Worm (Caenorhabditis elegans) whole organism, L4 larva: ENCODE measurements around the gene F42F12.4.

Source experiments
- F49E8.2 ChIP-seq: sonication (generic microtip); optimal IDR thresholded peaks from 2 replicates; lab custom pipeline; 2016; ENCODE audit warnings: missing compliant biosample characterization, mild to moderate bottlenecking, missing genetic modification characterization, borderline replicate concordance
- T26A8.4 ChIP-seq: fragments of 200-800 bp; sonication (Bioruptor generic); IDR thresholded peaks from 2 replicates; pipeline ENCODE4 v1.3.6; 2022; ENCODE audit warnings: missing genetic modification characterization, missing compliant biosample characterization
- ces-1 ChIP-seq: fragments of 150-350 bp; sonication (generic microtip); optimal IDR thresholded peaks from 4 replicates; lab custom pipeline; 2014; ENCODE audit warnings: missing biosample characterization, missing genetic modification reagents, missing genetic modification characterization
- dmd-6 ChIP-seq: fragments of 200-800 bp; sonication (Bioruptor generic); IDR thresholded peaks from 2 replicates; pipeline ENCODE4 v1.3.6; 2022; ENCODE audit warnings: missing genetic modification reagents, missing genetic modification characterization, missing compliant biosample characterization
- dpl-1 ChIP-seq: fragments of 150-350 bp; optimal IDR thresholded peaks from 2 replicates; lab custom pipeline; 2014; ENCODE audit warnings: missing biosample characterization, missing genetic modification reagents, missing genetic modification characterization
- lin-39 ChIP-seq: fragments of 150-350 bp; optimal IDR thresholded peaks from 2 replicates; lab custom pipeline; 2014; ENCODE audit warnings: missing biosample characterization, missing genetic modification reagents, missing genetic modification characterization
- mxl-3 ChIP-seq: fragments of 200-800 bp; sonication (Bioruptor generic); optimal IDR thresholded peaks from 2 replicates; lab custom pipeline; 2018; ENCODE audit warnings: mild to moderate bottlenecking, missing genetic modification characterization, missing compliant biosample characterization
- nhr-11 ChIP-seq: fragments of 150-350 bp; optimal IDR thresholded peaks from 2 replicates; lab custom pipeline; 2014; ENCODE audit warnings: missing biosample characterization, missing genetic modification characterization
- nhr-28 ChIP-seq: fragments of 150-350 bp; optimal IDR thresholded peaks from 2 replicates; lab custom pipeline; 2014; ENCODE audit warnings: missing biosample characterization, missing genetic modification characterization
- nhr-77 ChIP-seq: fragments of 150-350 bp; optimal IDR thresholded peaks from 2 replicates; lab custom pipeline; 2014; ENCODE audit warnings: missing biosample characterization, missing genetic modification characterization
- rbr-2 ChIP-seq: sonication (generic microtip); optimal IDR thresholded peaks from 2 replicates; lab custom pipeline; 2016; ENCODE audit warnings: missing genotype, missing genetic modification characterization, missing compliant biosample characterization
- skn-1 ChIP-seq: fragments of 150-350 bp; optimal IDR thresholded peaks from 2 replicates; lab custom pipeline; 2014; ENCODE audit warnings: missing biosample characterization, missing genetic modification characterization
- snpc-4 ChIP-seq: fragments of 150-350 bp; optimal IDR thresholded peaks from 2 replicates; lab custom pipeline; 2014; ENCODE audit warnings: missing biosample characterization, missing genetic modification characterization
- tra-1 ChIP-seq: fragments of 200-800 bp; sonication (Bioruptor generic); IDR thresholded peaks from 2 replicates; pipeline ENCODE4 v1.3.6; 2022; ENCODE audit warnings: missing genetic modification reagents, missing genetic modification characterization, missing compliant biosample characterization

DNA sequence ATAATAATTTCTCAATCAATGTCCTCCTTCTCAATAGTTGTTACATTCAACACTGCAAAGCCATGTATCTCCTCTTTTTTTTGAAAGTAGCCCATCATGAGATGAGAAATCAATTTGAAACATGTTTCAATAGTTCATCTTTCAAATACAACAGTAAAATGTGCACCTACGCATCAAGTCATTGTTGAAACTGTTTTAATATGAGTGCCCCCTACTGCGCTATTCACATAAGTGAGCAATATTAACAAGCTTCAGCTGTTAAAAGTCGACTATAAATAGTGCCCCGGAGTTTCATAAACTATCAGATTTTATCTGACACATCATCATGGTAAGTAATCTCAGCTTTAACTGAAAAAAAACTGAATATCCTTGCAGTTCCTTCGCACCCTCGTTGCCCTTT is 7.7 kb upstream of the F42F12.4 start, which contains the start of the genes nspc-15 and F19H6.6:
- TF ChIP-seq skn-1 (tag; lab: Kevin White, UChicago) (no peak), nhr-28 (no peak), rbr-2 (no peak), dpl-1 (no peak), ces-1 (GFP tag; lab: Kevin White, UChicago) (no peak), F49E8.2 (tag; lab: Kevin White, UChicago) (no peak), nhr-77 (tag; lab: Kevin White, UChicago) (no peak), tra-1 (GFP tag; lab: Robert Waterston, UW) (no peak), mxl-3 (GFP tag; lab: Kevin White, UChicago) (no peak), dmd-6 (GFP tag; lab: Robert Waterston, UW) (no peak), nhr-11 (no peak), snpc-4 (tag; lab: Kevin White, UChicago) (no peak), T26A8.4 (no peak), lin-39 (tag; lab: Kevin White, UChicago) (no peak)
